Worm (Caenorhabditis elegans): ENCODE measurements around the gene mrps-31.
A peak's percentile ranks its signal among the peaks of the same experiment; 100 is the strongest.

Gene mrps-31

ce11 chrIII:3612882-3613479 is 17.2 kb downstream of the mrps-31 start:
- TF ChIP-seq sup-37 (GFP tag; optimal IDR thresholded peaks at IDR 0.05) (no peak), xbp-1 (tag; optimal IDR thresholded peaks at IDR 0.05) (no peak), unc-62 (GFP tag; optimal IDR thresholded peaks at IDR 0.05) (no peak), ztf-4 (tag; optimal IDR thresholded peaks at IDR 0.05) (no peak), dpl-1 (GFP tag; optimal IDR thresholded peaks at IDR 0.05) (peak in 1 of 3 experiments; percentile 4), nhr-77 (tag; optimal IDR thresholded peaks at IDR 0.05) (no peak), lsy-2 (tag; optimal IDR thresholded peaks at IDR 0.05) (no peak), Y116A8C.19 (tag; optimal IDR thresholded peaks at IDR 0.05; ENCODE audit: borderline replicate concordance) (no peak), mab-9 (GFP tag; IDR thresholded peaks at IDR 0.05) (no peak), efl-1 (optimal IDR thresholded peaks at IDR 0.05) (no peak), efl-1 (GFP tag; optimal IDR thresholded peaks at IDR 0.05 in 1 of 2) (peak in 1 of 2 experiments; percentile 24), irx-1 (tag; optimal IDR thresholded peaks at IDR 0.05) (no peak)

ce11 chrIII:3612387-3612786 is 17.8 kb downstream of the mrps-31 start:
- TF ChIP-seq lin-13 (GFP tag; optimal IDR thresholded peaks at IDR 0.05) (no peak), unc-98 (GFP tag; IDR thresholded peaks at IDR 0.05) (no peak), xbp-1 (tag; optimal IDR thresholded peaks at IDR 0.05) (no peak), C16A3.4 (tag; optimal IDR thresholded peaks at IDR 0.05) (no peak), lin-39 (tag; optimal IDR thresholded peaks at IDR 0.05) (no peak), mef-2 (tag; optimal IDR thresholded peaks at IDR 0.05) (no peak), hlh-4 (tag; optimal IDR thresholded peaks at IDR 0.05) (no peak), lsy-2 (tag; optimal IDR thresholded peaks at IDR 0.05) (no peak), isw-1 (GFP tag; IDR thresholded peaks at IDR 0.05) (no peak), swsn-7 (tag; optimal IDR thresholded peaks at IDR 0.05) (no peak), F16B12.6 (tag; optimal IDR thresholded peaks at IDR 0.05) (no peak), ceh-82 (tag; optimal IDR thresholded peaks at IDR 0.05) (no peak), nhr-77 (tag; optimal IDR thresholded peaks at IDR 0.05) (no peak), zag-1 (tag; optimal IDR thresholded peaks at IDR 0.05) (no peak), lir-3 (tag; optimal IDR thresholded peaks at IDR 0.05; ENCODE audit: poor library complexity) (no peak), hlh-17 (GFP tag; optimal IDR thresholded peaks at IDR 0.05; ENCODE audit: borderline replicate concordance) (no peak), C34B4.2 (tag; optimal IDR thresholded peaks at IDR 0.05) (no peak), skn-1 (tag; optimal IDR thresholded peaks at IDR 0.05) (no peak)

ce11 chrIII:3605681-3606080 is 24.5 kb downstream of the mrps-31 start:
- TF ChIP-seq ceh-82 (tag; optimal IDR thresholded peaks at IDR 0.05) (no peak), unc-30 (tag; optimal IDR thresholded peaks at IDR 0.05) (no peak), unc-130 (tag; optimal IDR thresholded peaks at IDR 0.05) (no peak), tlp-1 (tag; optimal IDR thresholded peaks at IDR 0.05) (no peak), egl-13 (tag; optimal IDR thresholded peaks at IDR 0.05) (no peak), mep-1 (tag; optimal IDR thresholded peaks at IDR 0.05) (no peak)

- TF ChIP-seq mab-9 (GFP tag; IDR thresholded peaks at IDR 0.05) = no peak
- TF ChIP-seq nhr-71 (tag; optimal IDR thresholded peaks at IDR 0.05) = peak; percentile 55
- TF ChIP-seq snu-23 (GFP tag; optimal IDR thresholded peaks at IDR 0.05) = peak; percentile 41
- peak; percentile 21; the same call in 1 of the 2 replicates for TF ChIP-seq nhr-19 (GFP tag; conservative IDR thresholded peaks at IDR 0.05)
- no peak for TF ChIP-seq lin-15B (tag; optimal IDR thresholded peaks at IDR 0.05)
- peak in 1 of 2 experiments; percentile 10 for TF ChIP-seq efl-1 (optimal IDR thresholded peaks at IDR 0.05)
- TF ChIP-seq efl-1 (GFP tag; optimal IDR thresholded peaks at IDR 0.05 in 1 of 2) = peak in 1 of 2 experiments; percentile 90
- TF ChIP-seq mdl-1 (tag; optimal IDR thresholded peaks at IDR 0.05) = peak in 1 of 2 experiments; percentile 1
- TF ChIP-seq nhr-237 (tag; optimal IDR thresholded peaks at IDR 0.05) = no peak
- TF ChIP-seq rnt-1 (tag; optimal IDR thresholded peaks at IDR 0.05) = peak; percentile 54
- TF ChIP-seq lin-14 (GFP tag; optimal IDR thresholded peaks at IDR 0.05) = peak; percentile 73
- TF ChIP-seq swsn-7 (tag; optimal IDR thresholded peaks at IDR 0.05) = no peak
- TF ChIP-seq nhr-90 (tag; optimal IDR thresholded peaks at IDR 0.05; ENCODE audit: poor library complexity) = no peak
- TF ChIP-seq lsy-2 (tag; optimal IDR thresholded peaks at IDR 0.05) = peak; percentile 15 to 24
- peak; percentile 4 for TF ChIP-seq tbx-2 (tag; optimal IDR thresholded peaks at IDR 0.05)
- TF ChIP-seq pag-3 (tag; optimal IDR thresholded peaks at IDR 0.05; ENCODE audit: borderline replicate concordance, insufficient read depth) = peak; percentile 23
- TF ChIP-seq ceh-90 (tag; optimal IDR thresholded peaks at IDR 0.05) = no peak
- no peak for TF ChIP-seq tlp-1 (tag; optimal IDR thresholded peaks at IDR 0.05)
Measured at ce11 chrIII:3601271-3601670, 28.9 kb downstream of the mrps-31 start.
